Worm (Caenorhabditis elegans) whole organism, L2 larva: ENCODE measurements around the gene lst-2.

ENCODE experiments used
- egl-27 ChIP-seq: sonication (generic microtip); optimal IDR thresholded peaks from 3 replicates; lab custom pipeline; 2017; ENCODE audit warnings: missing biosample characterization, missing genetic modification reagents, missing genetic modification characterization
- elt-1 ChIP-seq: fragments of 150-350 bp; optimal IDR thresholded peaks from 2 replicates; lab custom pipeline; 2014; ENCODE audit warnings: missing biosample characterization, missing genetic modification characterization
- fos-1 ChIP-seq: fragments of 150-350 bp; optimal IDR thresholded peaks from 2 replicates; lab custom pipeline; 2014; ENCODE audit warnings: missing biosample characterization, missing genetic modification characterization
- lsy-2 ChIP-seq, 2 experiments: fragments of 150-350 bp in 1 of 2; sonication (generic microtip) in 1 of 2; optimal IDR thresholded peaks; 2 replicates each; lab custom pipeline; 2014 to 2017; ENCODE audit warnings: missing biosample characterization in 2 of 2, missing genetic modification characterization in 2 of 2
- nhr-12 ChIP-seq: fragments of 150-350 bp; optimal IDR thresholded peaks from 2 replicates; lab custom pipeline; 2014; ENCODE audit warnings: missing biosample characterization, missing genetic modification characterization
- nhr-129 ChIP-seq: fragments of 150-350 bp; optimal IDR thresholded peaks from 2 replicates; lab custom pipeline; 2014; ENCODE audit warnings: missing biosample characterization, missing genetic modification characterization
- nhr-237 ChIP-seq: fragments of 150-350 bp; optimal IDR thresholded peaks from 2 replicates; lab custom pipeline; 2014; ENCODE audit warnings: missing biosample characterization, missing genetic modification characterization
- zag-1 ChIP-seq: fragments of 150-350 bp; optimal IDR thresholded peaks from 2 replicates; lab custom pipeline; 2014; ENCODE audit warnings: missing biosample characterization, missing genetic modification characterization
- ztf-4 ChIP-seq: fragments of 150-350 bp; optimal IDR thresholded peaks from 2 replicates; lab custom pipeline; 2014; ENCODE audit warnings: missing biosample characterization, missing genetic modification characterization

- TF ChIP-seq nhr-237 (no peak), elt-1 (no peak), zag-1 (no peak), fos-1 (no peak), nhr-129 (tag; lab: Kevin White, UChicago) (no peak), ztf-4 (tag; lab: Kevin White, UChicago) (no peak), nhr-12 (tag; lab: Kevin White, UChicago) (no peak), lsy-2 (tag; optimal IDR thresholded peaks at IDR 0.05; lab: Kevin White, UChicago) (no peak), egl-27 (no peak)
Observed at ce11 chrX:4418751-4419150, 35.6 kb upstream of the lst-2 start, which contains the start of gene dop-1.
